Worm (Caenorhabditis elegans): ENCODE data around the gene Y54G2A.12.

DNA sequence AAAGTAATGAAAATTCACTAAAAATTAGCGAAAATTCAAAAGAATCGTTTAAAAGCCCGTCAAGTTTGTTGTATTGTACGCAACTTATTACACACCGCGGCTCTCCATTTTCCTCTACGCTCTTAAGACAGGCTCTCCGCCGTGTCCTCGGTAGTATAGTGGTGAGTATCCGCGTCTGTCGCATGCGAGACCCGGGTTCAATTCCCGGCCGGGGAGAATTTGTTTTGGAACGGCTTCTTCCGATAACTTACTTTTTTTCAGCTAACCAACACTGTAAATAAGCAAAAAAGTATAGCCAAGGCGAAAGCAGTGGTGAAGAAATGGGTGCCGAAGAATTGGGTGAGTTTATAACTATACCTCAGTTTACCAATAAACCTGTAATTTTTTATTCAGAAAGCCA is 19.6 kb upstream of the Y54G2A.12 start:
- peak; percentile 46 for TF ChIP-seq hmg-4 (GFP tag; optimal IDR thresholded peaks at IDR 0.05)
- TF ChIP-seq B0310.2 (tag; optimal IDR thresholded peaks at IDR 0.05) = peak; percentile 22
- TF ChIP-seq flt-1 (GFP tag; IDR thresholded peaks at IDR 0.05) = peak; percentile 70
- peak; percentile 38; the same call in 1 of the 2 replicates for TF ChIP-seq tbx-37 (GFP tag; conservative IDR thresholded peaks at IDR 0.05)
- peak; percentile 78 for TF ChIP-seq scrt-1 (GFP tag; IDR thresholded peaks at IDR 0.05)
- peak; percentile 5 for TF ChIP-seq aly-1 (tag; optimal IDR thresholded peaks at IDR 0.05)
- TF ChIP-seq ceh-13 (GFP tag; optimal IDR thresholded peaks at IDR 0.05) = peak; percentile 37
- no peak for TF ChIP-seq ama-1 (optimal IDR thresholded peaks at IDR 0.05)
- TF ChIP-seq sea-1 (GFP tag; conservative IDR thresholded peaks at IDR 0.05) = 0 out of 2 replicates have a peak, but pooled peaks have one; percentile 40
- TF ChIP-seq pes-1 (GFP tag; IDR thresholded peaks at IDR 0.05) = peak; percentile 72
- no peak for TF ChIP-seq tra-4 (tag; optimal IDR thresholded peaks at IDR 0.05)
- no peak for TF ChIP-seq ets-7 (tag; optimal IDR thresholded peaks at IDR 0.05)
